Fruit fly (Drosophila melanogaster): ENCODE data around the gene CG32686.
A peak's percentile ranks its signal among the peaks of the same experiment; 100 is the strongest.

The CG32686 gene

dm6 chrX:10364556-10365227, 10.4 kb downstream of the CG32686 start (continued):
- TF ChIP-seq CG11762 (GFP tag; optimal IDR thresholded peaks at IDR 0.05; ENCODE audit: insufficient read depth) (no peak), CG8632 (GFP tag; optimal IDR thresholded peaks at IDR 0.05) (no peak), CG3919 (GFP tag; optimal IDR thresholded peaks at IDR 0.05) (peak; percentile 11), CG9139 (GFP tag; optimal IDR thresholded peaks at IDR 0.05) (no peak), CG32006 (GFP tag; optimal IDR thresholded peaks at IDR 0.05) (no peak), acj6 (GFP tag; optimal IDR thresholded peaks at IDR 0.05) (peak; percentile 13), dac (GFP tag; optimal IDR thresholded peaks at IDR 0.05) (no peak), cyc (GFP tag; optimal IDR thresholded peaks at IDR 0.05) (no peak), lz (GFP tag; optimal IDR thresholded peaks at IDR 0.05) (no peak), salr (GFP tag; optimal IDR thresholded peaks at IDR 0.05) (no peak)

- TF ChIP-seq fd59A (GFP tag; optimal IDR thresholded peaks at IDR 0.05) (no peak), CG11902 (GFP tag; optimal IDR thresholded peaks at IDR 0.05) (no peak), Lpt (GFP tag; optimal IDR thresholded peaks at IDR 0.05) (no peak), fkh (GFP tag; optimal IDR thresholded peaks at IDR 0.05) (no peak), CG4318 (GFP tag; optimal IDR thresholded peaks at IDR 0.05) (no peak), CG3032 (tag; optimal IDR thresholded peaks at IDR 0.05) (no peak), cyc (GFP tag; optimal IDR thresholded peaks at IDR 0.05) (peak; percentile 22), OdsH (GFP tag; optimal IDR thresholded peaks at IDR 0.05) (peak; percentile 28), Eip75B (GFP tag; optimal IDR thresholded peaks at IDR 0.05) (peak; percentile 28), acj6 (GFP tag; optimal IDR thresholded peaks at IDR 0.05) (peak; percentile 37), CG11762 (GFP tag; optimal IDR thresholded peaks at IDR 0.05; ENCODE audit: insufficient read depth) (no peak), eg (GFP tag; IDR thresholded peaks at IDR 0.05) (peak; percentile 48; the same call in 1 of the 3 replicates), CG16779 (tag; optimal IDR thresholded peaks at IDR 0.05) (no peak), Ets21C (GFP tag; optimal IDR thresholded peaks at IDR 0.05) (no peak), CG1621 (tag; optimal IDR thresholded peaks at IDR 0.05) (no peak), CG9139 (GFP tag; optimal IDR thresholded peaks at IDR 0.05) (no peak), Sox102F (GFP tag; optimal IDR thresholded peaks at IDR 0.05) (no peak), esn (GFP tag; optimal IDR thresholded peaks at IDR 0.05) (peak; percentile 67), lz (GFP tag; optimal IDR thresholded peaks at IDR 0.05) (peak; percentile 35), Gug (GFP tag; IDR thresholded peaks at IDR 0.05) (no peak), dac (GFP tag; optimal IDR thresholded peaks at IDR 0.05) (no peak), CG10631 (GFP tag; optimal IDR thresholded peaks at IDR 0.05) (peak; percentile 19), CG6163 (GFP tag; IDR thresholded peaks at IDR 0.05) (0 out of 3 replicates have a peak, but pooled peaks have one; percentile 39), CG8119 (GFP tag; IDR thresholded peaks at IDR 0.05) (no peak), Eip78C (GFP tag) (peak; percentile 84), Met (GFP tag; optimal IDR thresholded peaks at IDR 0.05) (peak; percentile 57), CG31627 (GFP tag; optimal IDR thresholded peaks at IDR 0.05) (peak; percentile 38), pdm3 (GFP tag; optimal IDR thresholded peaks at IDR 0.05) (peak; percentile 47), CG7368 (GFP tag; optimal IDR thresholded peaks at IDR 0.05) (peak; percentile 1), CG3919 (GFP tag; optimal IDR thresholded peaks at IDR 0.05) (peak; percentile 35), Sox15 (GFP tag; optimal IDR thresholded peaks at IDR 0.05) (no peak), CG6276 (GFP tag; optimal IDR thresholded peaks at IDR 0.05) (peak; percentile 4), Hr39 (GFP tag; optimal IDR thresholded peaks at IDR 0.05) (peak; percentile 59), Hr4 (GFP tag; optimal IDR thresholded peaks at IDR 0.05) (peak; percentile 27), Hr38 (GFP tag; optimal IDR thresholded peaks at IDR 0.05) (no peak), CG15336 (GFP tag; IDR thresholded peaks at IDR 0.05) (0 out of 2 replicates have a peak, but pooled peaks have one; percentile 35), Eip93F (GFP tag; optimal IDR thresholded peaks at IDR 0.05) (no peak), achi (GFP tag; optimal IDR thresholded peaks at IDR 0.05) (peak; percentile 32), dsx (GFP tag; optimal IDR thresholded peaks at IDR 0.05; ENCODE audit: poor library complexity, severe bottlenecking) (no peak), CG6854 (GFP tag; optimal IDR thresholded peaks at IDR 0.05) (no peak), spab (GFP tag; optimal IDR thresholded peaks at IDR 0.05) (no peak), CG11294 (GFP tag; IDR thresholded peaks at IDR 0.05) (no peak), svp (GFP tag) (peak; percentile 77)
These were observed 12.4 kb downstream of the CG32686 start for dm6 chrX:10362557-10363366.
